Worm (Caenorhabditis elegans): ENCODE results near the gene arrd-3.

DNA sequence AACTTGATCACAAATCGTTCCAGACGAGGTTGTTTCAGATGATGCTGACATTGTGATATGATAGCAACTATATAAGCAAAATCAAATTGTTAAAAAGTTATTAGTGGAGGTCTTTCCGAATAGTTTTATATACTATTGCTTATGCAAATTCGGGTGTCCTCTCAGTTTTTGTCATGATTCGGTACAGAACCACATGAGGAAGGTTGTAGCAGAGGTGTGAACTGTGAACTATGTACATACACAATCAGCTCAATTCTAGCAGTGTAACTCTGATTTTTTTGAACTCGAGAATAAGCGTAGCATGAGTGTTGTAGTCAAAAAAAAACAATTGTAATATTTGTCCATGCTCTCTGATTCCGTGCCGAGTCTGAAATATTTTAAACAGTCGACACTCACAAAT, 9.3 kb upstream of the arrd-3 start, which contains the start of gene Y51B9A.6:
- TF ChIP-seq lin-32 (GFP tag; optimal IDR thresholded peaks at IDR 0.05) (no peak), pha-4 (tag; optimal IDR thresholded peaks at IDR 0.05) (no peak), drap-1 (GFP tag; optimal IDR thresholded peaks at IDR 0.05) (no peak), lin-13 (tag; optimal IDR thresholded peaks at IDR 0.05) (no peak), nhr-237 (tag; optimal IDR thresholded peaks at IDR 0.05) (no peak), nhr-28 (tag; optimal IDR thresholded peaks at IDR 0.05) (no peak), nhr-12 (tag; optimal IDR thresholded peaks at IDR 0.05) (no peak), sptf-1 (tag; optimal IDR thresholded peaks at IDR 0.05) (no peak), unc-120 (tag; optimal IDR thresholded peaks at IDR 0.05; ENCODE audit: poor library complexity, severe bottlenecking) (no peak)
